Fruit fly (Drosophila melanogaster) whole organism, embryonic: Measurements from ENCODE around the gene Dpm2.

Experiments used
- Bdp1 ChIP-seq: fragments of 200-800 bp; sonication (Bioruptor generic); optimal IDR thresholded peaks from 3 replicates; lab custom pipeline; 2016; ENCODE audit warnings: missing biosample characterization, missing genetic modification characterization
- CG10543 ChIP-seq: fragments of 200-800 bp; sonication (Bioruptor generic); optimal IDR thresholded peaks from 3 replicates; lab custom pipeline; 2017; ENCODE audit warnings: missing biosample characterization, mild to moderate bottlenecking, missing genetic modification characterization, moderate library complexity
- CG1603 ChIP-seq: fragments of 200-800 bp; sonication (Bioruptor generic); optimal IDR thresholded peaks from 2 replicates; lab custom pipeline; 2019; ENCODE audit warnings: missing biosample characterization, mild to moderate bottlenecking, missing genetic modification characterization, moderate library complexity
- CG17361 ChIP-seq: fragments of 200-800 bp; sonication (Bioruptor generic); IDR thresholded peaks from 3 replicates; pipeline ENCODE4 v1.3.6; 2022; ENCODE audit warnings: missing biosample characterization, missing genetic modification characterization
- CG1792 ChIP-seq: fragments of 200-800 bp; sonication (Bioruptor generic); optimal IDR thresholded peaks from 2 replicates; lab custom pipeline; 2016; ENCODE audit warnings: missing biosample characterization, missing genetic modification characterization
- CG18476 ChIP-seq: fragments of 200-800 bp; sonication (Bioruptor generic); optimal IDR thresholded peaks from 2 replicates; lab custom pipeline; 2016; ENCODE audit warnings: missing biosample characterization, mild to moderate bottlenecking, missing genetic modification characterization
- CG18619 ChIP-seq: fragments of 200-800 bp; sonication (Bioruptor generic); optimal IDR thresholded peaks from 3 replicates; lab custom pipeline; 2017; ENCODE audit warnings: missing biosample characterization, mild to moderate bottlenecking, missing genetic modification characterization
- CG3281 ChIP-seq: fragments of 200-800 bp; sonication (Bioruptor generic); optimal IDR thresholded peaks from 3 replicates; lab custom pipeline; 2017; ENCODE audit warnings: missing biosample characterization, mild to moderate bottlenecking, missing genetic modification characterization
- CG33213 ChIP-seq: fragments of 200-800 bp; sonication (Bioruptor generic); optimal IDR thresholded peaks from 3 replicates; lab custom pipeline; 2016; ENCODE audit warnings: missing biosample characterization, missing genetic modification characterization
- CG34376 ChIP-seq: fragments of 200-800 bp; sonication (Bioruptor generic); optimal IDR thresholded peaks from 2 replicates; lab custom pipeline; 2018; ENCODE audit warnings: missing biosample characterization, mild to moderate bottlenecking, missing genetic modification characterization
- CG34422 ChIP-seq: fragments of 200-800 bp; sonication (Bioruptor generic); IDR thresholded peaks from 3 replicates; pipeline ENCODE4 v1.3.6; 2022; ENCODE audit warnings: missing biosample characterization, missing genetic modification characterization
- CG4328 ChIP-seq: fragments of 200-800 bp; sonication (Bioruptor generic); optimal IDR thresholded peaks from 3 replicates; lab custom pipeline; 2017; ENCODE audit warnings: missing biosample characterization, missing genetic modification reagents, missing genetic modification characterization
- CG4730 ChIP-seq: fragments of 200-800 bp; sonication (Bioruptor generic); IDR thresholded peaks from 2 replicates; pipeline ENCODE4 v1.3.6; 2022; ENCODE audit warnings: missing biosample characterization, missing genetic modification characterization
- CG6854 ChIP-seq: fragments of 200-800 bp; sonication (Bioruptor generic); optimal IDR thresholded peaks from 3 replicates; lab custom pipeline; 2017; ENCODE audit warnings: missing biosample characterization, mild to moderate bottlenecking, missing genetic modification characterization
- CG7271 ChIP-seq: fragments of 200-800 bp; sonication (Bioruptor generic); optimal IDR thresholded peaks from 2 replicates; lab custom pipeline; 2018; ENCODE audit warnings: missing biosample characterization, mild to moderate bottlenecking, missing genetic modification characterization, moderate library complexity
- CG7372 ChIP-seq: fragments of 200-800 bp; sonication (Bioruptor generic); IDR thresholded peaks from 2 replicates; pipeline ENCODE4 v1.3.6; 2022; ENCODE audit warnings: missing biosample characterization, missing genetic modification characterization
- CG8478 ChIP-seq: fragments of >200 bp; optimal IDR thresholded peaks from 2 replicates; lab custom pipeline; 2018
- CG8924 ChIP-seq: fragments of 200-800 bp; optimal IDR thresholded peaks from 3 replicates; lab custom pipeline; 2019; ENCODE audit warnings: missing biosample characterization, mild to moderate bottlenecking, missing genetic modification characterization, moderate library complexity
- CG9727 ChIP-seq: fragments of 200-800 bp; sonication (Bioruptor generic); optimal IDR thresholded peaks from 3 replicates; lab custom pipeline; 2017; ENCODE audit warnings: missing biosample characterization, mild to moderate bottlenecking, missing genetic modification characterization
- Dbx ChIP-seq: fragments of 200-800 bp; sonication (Bioruptor generic); IDR thresholded peaks from 3 replicates; pipeline ENCODE4 v1.3.6; 2022; ENCODE audit warnings: missing biosample characterization, missing genetic modification characterization
- Dp ChIP-seq: fragments of 200-800 bp; sonication (Bioruptor generic); optimal IDR thresholded peaks from 2 replicates; lab custom pipeline; 2018; ENCODE audit warnings: missing biosample characterization, mild to moderate bottlenecking, missing genetic modification characterization, moderate library complexity
- HHEX ChIP-seq: fragments of 200-800 bp; sonication (Bioruptor generic); optimal IDR thresholded peaks from 3 replicates; lab custom pipeline; 2017; ENCODE audit warnings: missing biosample characterization, mild to moderate bottlenecking, missing genetic modification characterization, missing genetic modification reagents
- Hr3 ChIP-seq: fragments of 200-800 bp; sonication (Bioruptor generic); optimal IDR thresholded peaks from 3 replicates; lab custom pipeline; 2016; ENCODE audit warnings: missing biosample characterization, missing genetic modification characterization
- Hr51 ChIP-seq, 2 experiments: fragments of 200-800 bp; sonication (Bioruptor generic); optimal IDR thresholded peaks; 2 replicates in 1 of 2; 3 replicates in 1 of 2; lab custom pipeline; 2016 to 2018; ENCODE audit warnings: missing biosample characterization in 2 of 2, missing genetic modification characterization in 2 of 2, mild to moderate bottlenecking in 1 of 2, moderate library complexity in 1 of 2
- Mad ChIP-seq: fragments of 200-800 bp; sonication (Bioruptor generic); optimal IDR thresholded peaks from 2 replicates; lab custom pipeline; 2016; ENCODE audit warnings: missing biosample characterization, missing genetic modification characterization
- NFAT ChIP-seq: fragments of 200-800 bp; sonication (Bioruptor generic); IDR thresholded peaks from 2 replicates; pipeline ENCODE4 v1.3.6; 2022; ENCODE audit warnings: missing biosample characterization, missing genetic modification characterization
- Neu2 ChIP-seq: fragments of 200-800 bp; sonication (Bioruptor generic); optimal IDR thresholded peaks from 3 replicates; lab custom pipeline; 2016; ENCODE audit warnings: missing biosample characterization, missing genetic modification characterization, borderline replicate concordance
- Nf-YC ChIP-seq: fragments of 200-800 bp; optimal IDR thresholded peaks from 3 replicates; lab custom pipeline; 2019; ENCODE audit warnings: missing biosample characterization, mild to moderate bottlenecking, missing genetic modification characterization, moderate library complexity
- abd-A ChIP-seq: fragments of 200-800 bp; sonication (Bioruptor generic); optimal IDR thresholded peaks from 3 replicates; lab custom pipeline; 2019; ENCODE audit warnings: missing biosample characterization, mild to moderate bottlenecking, missing genetic modification characterization, moderate library complexity
- ase ChIP-seq: fragments of 200-800 bp; sonication (Bioruptor generic); IDR thresholded peaks from 3 replicates; pipeline ENCODE4 v1.3.6; 2022; ENCODE audit warnings: missing biosample characterization, missing genetic modification characterization
- ash1 ChIP-seq: fragments of 200-800 bp; sonication (Bioruptor generic); optimal IDR thresholded peaks from 2 replicates; lab custom pipeline; 2018; ENCODE audit warnings: missing biosample characterization, mild to moderate bottlenecking, missing genetic modification characterization
- bcd ChIP-seq: fragments of 200-800 bp; sonication (Bioruptor generic); optimal IDR thresholded peaks from 2 replicates; lab custom pipeline; 2017; ENCODE audit warnings: missing biosample characterization, mild to moderate bottlenecking, missing genetic modification characterization
- ci ChIP-seq: fragments of 200-800 bp; sonication (Bioruptor generic); IDR thresholded peaks from 3 replicates; pipeline ENCODE4 v1.3.6; 2022; ENCODE audit warnings: missing biosample characterization, missing genetic modification characterization
- corto ChIP-seq: fragments of 200-800 bp; sonication (Bioruptor generic); optimal IDR thresholded peaks from 2 replicates; lab custom pipeline; 2016; ENCODE audit warnings: missing biosample characterization, mild to moderate bottlenecking, missing genetic modification characterization, moderate library complexity
- croc ChIP-seq: fragments of 200-800 bp; sonication (Bioruptor generic); conservative IDR thresholded peaks from 3 replicates; pipeline ENCODE4 v1.3.6; 2022; ENCODE audit warnings: missing biosample characterization, missing genetic modification characterization
- dati ChIP-seq: fragments of 200-800 bp; sonication (Bioruptor generic); IDR thresholded peaks from 2 replicates; pipeline ENCODE4 v1.3.6; 2022; ENCODE audit warnings: missing biosample characterization, missing genetic modification characterization
- disco-r ChIP-seq: fragments of 200-800 bp; sonication (Bioruptor generic); optimal IDR thresholded peaks from 2 replicates; lab custom pipeline; 2016; ENCODE audit warnings: missing biosample characterization, missing genetic modification characterization
- dmrt99B ChIP-seq: fragments of 200-800 bp; sonication (Bioruptor generic); optimal IDR thresholded peaks from 2 replicates; lab custom pipeline; 2018; ENCODE audit warnings: missing biosample characterization, mild to moderate bottlenecking, missing genetic modification characterization, moderate library complexity
- gcm ChIP-seq: fragments of 200-800 bp; sonication (Bioruptor generic); optimal IDR thresholded peaks from 2 replicates; lab custom pipeline; 2019; ENCODE audit warnings: missing biosample characterization, mild to moderate bottlenecking, missing genetic modification characterization, moderate library complexity
- gfzf ChIP-seq: fragments of 200-800 bp; sonication (Bioruptor generic); optimal IDR thresholded peaks from 2 replicates; lab custom pipeline; 2016; ENCODE audit warnings: missing biosample characterization, mild to moderate bottlenecking, missing genetic modification characterization, moderate library complexity
- grau ChIP-seq: fragments of 200-800 bp; optimal IDR thresholded peaks from 3 replicates; lab custom pipeline; 2019; ENCODE audit warnings: missing biosample characterization, mild to moderate bottlenecking, missing genetic modification characterization, moderate library complexity
- gro ChIP-seq: fragments of 200-800 bp; sonication (Bioruptor generic); optimal IDR thresholded peaks from 2 replicates; lab custom pipeline; 2016; ENCODE audit warnings: missing biosample characterization, missing genetic modification characterization
- hth ChIP-seq: fragments of >200 bp; optimal IDR thresholded peaks from 2 replicates; lab custom pipeline; 2017; ENCODE audit warnings: inconsistent platforms
- lilli ChIP-seq: fragments of 200-800 bp; sonication (Bioruptor generic); optimal IDR thresholded peaks from 3 replicates; lab custom pipeline; 2016; ENCODE audit warnings: missing biosample characterization, missing genetic modification characterization
- org-1 ChIP-seq: fragments of 200-800 bp; sonication (Bioruptor generic); optimal IDR thresholded peaks from 2 replicates; lab custom pipeline; 2017; ENCODE audit warnings: missing biosample characterization, missing genetic modification characterization
- sna ChIP-seq: fragments of 200-800 bp; sonication (Bioruptor generic); IDR thresholded peaks from 2 replicates; pipeline ENCODE4 v1.3.6; 2022; ENCODE audit warnings: missing biosample characterization, missing genetic modification characterization; ENCODE audit not compliant: partially characterized antibody
- stc ChIP-seq: fragments of 200-800 bp; sonication (Bioruptor generic); IDR thresholded peaks from 2 replicates; pipeline ENCODE4 v1.3.6; 2022; ENCODE audit warnings: missing biosample characterization, missing genetic modification characterization
- toy ChIP-seq: fragments of 200-800 bp; sonication (Bioruptor generic); IDR thresholded peaks from 2 replicates; pipeline ENCODE4 v1.3.6; 2022; ENCODE audit warnings: missing biosample characterization, missing genetic modification characterization
- tup ChIP-seq: fragments of 200-800 bp; sonication (Bioruptor generic); optimal IDR thresholded peaks from 2 replicates; lab custom pipeline; 2016; ENCODE audit warnings: missing biosample characterization, mild to moderate bottlenecking, missing genetic modification characterization, moderate library complexity
- tx ChIP-seq: fragments of 200-800 bp; sonication (Bioruptor generic); optimal IDR thresholded peaks from 2 replicates; lab custom pipeline; 2016; ENCODE audit warnings: missing biosample characterization, missing genetic modification characterization
- zf30C ChIP-seq: fragments of 200-800 bp; sonication (Bioruptor generic); optimal IDR thresholded peaks from 3 replicates; lab custom pipeline; 2018; ENCODE audit warnings: missing biosample characterization, mild to moderate bottlenecking, missing genetic modification characterization

Gene Dpm2

dm6 chr3L:3301171-3301738 is 18.1 kb upstream of the Dpm2 start (continued):
- TF ChIP-seq CG8924 (tag; lab: Kevin White, UChicago): peak; percentile 96
- peak; percentile 90 for TF ChIP-seq CG34422
- TF ChIP-seq CG4328 (GFP tag; lab: Kevin White, UChicago): peak; percentile 79
- peak; percentile 83 for TF ChIP-seq CG18619 (GFP tag; lab: Kevin White, UChicago)
- TF ChIP-seq sna (GFP tag; lab: Robert Waterston, UW): no peak
- peak; percentile 76 for TF ChIP-seq croc (GFP tag; lab: Robert Waterston, UW)
- peak; percentile 94 for TF ChIP-seq ci (GFP tag; lab: Robert Waterston, UW)
- peak; percentile 77 for TF ChIP-seq Bdp1 (GFP tag; lab: Kevin White, UChicago)
- peak; percentile 85 for TF ChIP-seq tx
- no peak for TF ChIP-seq CG8478 (lab: Kevin White, UChicago)
- peak; percentile 7 for TF ChIP-seq corto (GFP tag; lab: Kevin White, UChicago)
- peak; percentile 87 for TF ChIP-seq CG1792 (GFP tag; lab: Kevin White, UChicago)
- peak; percentile 89 for TF ChIP-seq CG9727
- peak; percentile 94 for TF ChIP-seq CG17361 (GFP tag; lab: Robert Waterston, UW)
- peak; percentile 93 for TF ChIP-seq gcm
- peak; percentile 77 for TF ChIP-seq tup
- TF ChIP-seq lilli: peak; percentile 91
- TF ChIP-seq abd-A (tag; lab: Kevin White, UChicago): peak; percentile 5
- peak; percentile 86 for TF ChIP-seq Mad (GFP tag; lab: Kevin White, UChicago)
- peak; percentile 93 for TF ChIP-seq grau (tag; lab: Kevin White, UChicago)
- TF ChIP-seq CG33213: peak; percentile 79
- peak; percentile 85 for TF ChIP-seq CG1603 (tag; lab: Kevin White, UChicago)
- peak; percentile 92 for TF ChIP-seq CG3281 (GFP tag; lab: Kevin White, UChicago)
- peak; percentile 85 for TF ChIP-seq gro (GFP tag; lab: Kevin White, UChicago)
- no peak for TF ChIP-seq Neu2 (GFP tag; lab: Kevin White, UChicago)
- TF ChIP-seq disco-r (GFP tag; lab: Kevin White, UChicago): peak; percentile 75
- peak; percentile 80 to 97 for TF ChIP-seq Hr51 (GFP tag; optimal IDR thresholded peaks at IDR 0.05; lab: Kevin White, UChicago)
- TF ChIP-seq toy (GFP tag; lab: Robert Waterston, UW): peak; percentile 82
- no peak for TF ChIP-seq Dp (GFP tag; lab: Kevin White, UChicago)
- peak; percentile 89 for TF ChIP-seq org-1 (GFP tag; lab: Kevin White, UChicago)
- TF ChIP-seq zf30C: peak; percentile 89
- peak; percentile 80 for TF ChIP-seq NFAT
- peak; percentile 90 for TF ChIP-seq Dbx (GFP tag; lab: Robert Waterston, UW)
- 0 out of 2 replicates have a peak, but pooled peaks have one; percentile 14 for TF ChIP-seq dati (GFP tag; lab: Robert Waterston, UW)
- TF ChIP-seq dmrt99B (tag; lab: Kevin White, UChicago): peak; percentile 95
- peak; percentile 83 for TF ChIP-seq CG7372 (GFP tag; lab: Robert Waterston, UW)
- TF ChIP-seq CG34376 (GFP tag; lab: Kevin White, UChicago): peak; percentile 87
- TF ChIP-seq CG6854 (GFP tag; lab: Kevin White, UChicago): peak; percentile 90
- TF ChIP-seq stc (GFP tag; lab: Robert Waterston, UW): peak; percentile 95
- peak; percentile 88 for TF ChIP-seq CG4730
- peak; percentile 80 for TF ChIP-seq Nf-YC (tag; lab: Kevin White, UChicago)
- no peak for TF ChIP-seq gfzf (GFP tag; lab: Kevin White, UChicago)
- TF ChIP-seq bcd (GFP tag; lab: Kevin White, UChicago): peak; percentile 88
- peak; percentile 88 for TF ChIP-seq Hr3 (GFP tag; lab: Kevin White, UChicago)
- peak; percentile 89 for TF ChIP-seq ase (GFP tag; lab: Robert Waterston, UW)
- peak; percentile 89 for TF ChIP-seq HHEX (GFP tag; lab: Kevin White, UChicago)
- TF ChIP-seq CG10543 (GFP tag; lab: Kevin White, UChicago): peak; percentile 83
- TF ChIP-seq hth: no peak
- peak; percentile 83 for TF ChIP-seq CG18476 (GFP tag; lab: Kevin White, UChicago)
- peak; percentile 62 for TF ChIP-seq CG7271
- TF ChIP-seq ash1: no peak
